Worm (Caenorhabditis elegans) whole organism, midembryonic: ENCODE measurements around the gene der-2.

Experiments used
- T22C8.4 ChIP-seq: fragments of 200-800 bp; sonication (Bioruptor generic); IDR thresholded peaks from 2 replicates; pipeline ENCODE4 v1.3.6; 2022; ENCODE audit warnings: missing genetic modification characterization, missing compliant biosample characterization
- cog-1 ChIP-seq: sonication (generic microtip); optimal IDR thresholded peaks from 2 replicates; lab custom pipeline; 2016; ENCODE audit warnings: missing genetic modification characterization, missing compliant biosample characterization
- flt-1 ChIP-seq: fragments of 200-800 bp; sonication (Bioruptor generic); IDR thresholded peaks from 2 replicates; pipeline ENCODE4 v1.3.6; 2022; ENCODE audit warnings: missing genetic modification characterization, missing compliant biosample characterization
- klf-2 ChIP-seq: fragments of 200-800 bp; sonication (Bioruptor generic); conservative IDR thresholded peaks from 2 replicates; pipeline ENCODE4 v1.3.6; 2022; ENCODE audit warnings: missing genetic modification reagents, missing genetic modification characterization, missing compliant biosample characterization
- med-1 ChIP-seq: sonication (generic microtip); optimal IDR thresholded peaks from 2 replicates; lab custom pipeline; 2017; ENCODE audit warnings: missing genetic modification characterization, mild to moderate bottlenecking, missing compliant biosample characterization, antibody characterized with exemption, missing genetic modification reagents; ENCODE audit not compliant: insufficient read depth
- ref-1 ChIP-seq: fragments of 200-800 bp; sonication (Bioruptor generic); conservative IDR thresholded peaks from 2 replicates; pipeline ENCODE4 v1.3.6; 2022; ENCODE audit warnings: missing genetic modification reagents, missing genetic modification characterization, missing compliant biosample characterization
- tab-1 ChIP-seq: fragments of 200-800 bp; sonication (Bioruptor generic); IDR thresholded peaks from 2 replicates; pipeline ENCODE4 v1.3.6; 2022; ENCODE audit warnings: missing genetic modification characterization, missing compliant biosample characterization
- ztf-23 ChIP-seq: fragments of 200-800 bp; sonication (Bioruptor generic); IDR thresholded peaks from 2 replicates; pipeline ENCODE4 v1.3.6; 2022; ENCODE audit warnings: missing genetic modification reagents, missing genetic modification characterization, missing compliant biosample characterization
- ztf-29 ChIP-seq: fragments of 200-800 bp; sonication (Bioruptor generic); IDR thresholded peaks from 2 replicates; pipeline ENCODE4 v1.3.6; 2022; ENCODE audit warnings: missing genetic modification reagents, missing genetic modification characterization, missing compliant biosample characterization

ce11 chrIII:7179538-7180301 lies 43.2 kb downstream of the der-2 start, which contains the start of the genes rps-14 and rpl-36:
- TF ChIP-seq med-1 (GFP tag; lab: Kevin White, UChicago), result no peak
- no peak for TF ChIP-seq ztf-29 (GFP tag; lab: Robert Waterston, UW)
- TF ChIP-seq tab-1 (GFP tag; lab: Robert Waterston, UW), result no peak
- TF ChIP-seq ref-1 (GFP tag; lab: Robert Waterston, UW), result no peak
- no peak for TF ChIP-seq flt-1 (GFP tag; lab: Robert Waterston, UW)
- TF ChIP-seq klf-2 (GFP tag; lab: Robert Waterston, UW), result no peak
- peak; percentile 79 for TF ChIP-seq ztf-23 (GFP tag; lab: Robert Waterston, UW)
- peak; percentile 76 for TF ChIP-seq cog-1 (tag; lab: Kevin White, UChicago)
- TF ChIP-seq T22C8.4, result no peak
